Fruit fly (Drosophila melanogaster): Measurements from ENCODE around the gene Nup133.

Nup133 gene

dm6 chr3R:22724149-22724973 is 34.0 kb downstream of the Nup133 start, which contains the start of gene Irp-1A (continued):
- TF ChIP-seq al (GFP tag; IDR thresholded peaks at IDR 0.05) (peak; percentile 43; the same call in 1 of the 2 replicates), twi (tag; optimal IDR thresholded peaks at IDR 0.05) (peak; percentile 44), CG14965 (GFP tag; optimal IDR thresholded peaks at IDR 0.05; ENCODE audit: borderline replicate concordance) (no peak), CG6689 (GFP tag; IDR thresholded peaks at IDR 0.05) (peak; percentile 77), Dad (GFP tag; optimal IDR thresholded peaks at IDR 0.05) (no peak), Abd-B (GFP tag; optimal IDR thresholded peaks at IDR 0.05) (peak; percentile 37), CG1529 (GFP tag; optimal IDR thresholded peaks at IDR 0.05) (peak; percentile 9), jigr1 (GFP tag; IDR thresholded peaks at IDR 0.05) (no peak), CG17328 (GFP tag; IDR thresholded peaks at IDR 0.05) (peak; percentile 72; the same call in 1 of the 2 replicates), chinmo (GFP tag; IDR thresholded peaks at IDR 0.05; ENCODE audit: partially characterized antibody) (peak; percentile 89; the same call in 3 of the 4 replicates), kni (GFP tag; optimal IDR thresholded peaks at IDR 0.05) (no peak), shn (GFP tag; optimal IDR thresholded peaks at IDR 0.05) (no peak), CG6654 (GFP tag; optimal IDR thresholded peaks at IDR 0.05) (no peak), Gug (GFP tag; IDR thresholded peaks at IDR 0.05) (peak; percentile 41; the same call in 1 of the 4 replicates), D19B (GFP tag; optimal IDR thresholded peaks at IDR 0.05) (peak; percentile 23), pita (GFP tag; optimal IDR thresholded peaks at IDR 0.05) (no peak), CG7556 (GFP tag; optimal IDR thresholded peaks at IDR 0.05) (peak; percentile 77), CG18476 (GFP tag; optimal IDR thresholded peaks at IDR 0.05) (peak; percentile 18), hbn (GFP tag; IDR thresholded peaks at IDR 0.05; ENCODE audit: partially characterized antibody) (peak; percentile 83), MBD-R2 (GFP tag; IDR thresholded peaks at IDR 0.05) (peak; percentile 82), Hr39 (optimal IDR thresholded peaks at IDR 0.05) (no peak), E2f1 (GFP tag; IDR thresholded peaks at IDR 0.05) (peak; percentile 84), Meics (GFP tag; optimal IDR thresholded peaks at IDR 0.05) (peak; percentile 70), Deaf1 (tag; optimal IDR thresholded peaks at IDR 0.05) (peak; percentile 57), CG17829 (tag; optimal IDR thresholded peaks at IDR 0.05) (peak; percentile 81), CG33213 (GFP tag; optimal IDR thresholded peaks at IDR 0.05) (peak; percentile 13), CG12299 (tag; optimal IDR thresholded peaks at IDR 0.05) (peak; percentile 62), dimm (GFP tag; IDR thresholded peaks at IDR 0.05) (no peak), Lim3 (GFP tag; IDR thresholded peaks at IDR 0.05) (no peak), gfzf (GFP tag; optimal IDR thresholded peaks at IDR 0.05) (peak; percentile 16), sob (GFP tag; IDR thresholded peaks at IDR 0.05) (peak; percentile 87), fru (optimal IDR thresholded peaks at IDR 0.05) (no peak), CG7987 (GFP tag; optimal IDR thresholded peaks at IDR 0.05) (no peak), HmgD (GFP tag; optimal IDR thresholded peaks at IDR 0.05) (no peak), abd-A (tag; optimal IDR thresholded peaks at IDR 0.05) (no peak), CG7745 (tag; optimal IDR thresholded peaks at IDR 0.05) (no peak), CG10462 (GFP tag; optimal IDR thresholded peaks at IDR 0.05) (peak; percentile 31), CG13775 (GFP tag; optimal IDR thresholded peaks at IDR 0.05) (peak; percentile 69), CG8765 (GFP tag; IDR thresholded peaks at IDR 0.05) (no peak), CG8281 (tag; optimal IDR thresholded peaks at IDR 0.05) (no peak), CG12236 (GFP tag; optimal IDR thresholded peaks at IDR 0.05) (no peak), toy (GFP tag; IDR thresholded peaks at IDR 0.05) (0 out of 2 replicates have a peak, but pooled peaks have one; percentile 56), CG14441 (GFP tag; IDR thresholded peaks at IDR 0.05) (peak; percentile 64), stc (GFP tag; IDR thresholded peaks at IDR 0.05) (peak; percentile 78), pan (optimal IDR thresholded peaks at IDR 0.05) (no peak), pan (GFP tag; optimal IDR thresholded peaks at IDR 0.05 in 1 of 2, IDR thresholded peaks at IDR 0.05 in 1 of 2) (peak in 1 of 2 experiments; percentile 84), pnt (GFP tag; optimal IDR thresholded peaks at IDR 0.05) (no peak), pros (GFP tag; optimal IDR thresholded peaks at IDR 0.05) (no peak), esg (GFP tag; conservative IDR thresholded peaks at IDR 0.05) (peak; percentile 47; the same call in 1 of the 2 replicates), phol (tag; optimal IDR thresholded peaks at IDR 0.05) (peak; percentile 81)
